Worm (Caenorhabditis elegans): ENCODE data around the gene T01E8.8.
A peak's percentile ranks its signal among the peaks of the same experiment; 100 is the strongest.

The T01E8.8 gene

ce11 chrII:10200759-10201158, 30.3 kb upstream of the T01E8.8 start, which contains the start of gene arv-1:
Gene arv-1 (minus strand): TSS chrII:10200823.
- TF ChIP-seq sptf-1 (tag; optimal IDR thresholded peaks at IDR 0.05) (peak; percentile 44), mep-1 (tag; optimal IDR thresholded peaks at IDR 0.05) (no peak), lsy-2 (tag; optimal IDR thresholded peaks at IDR 0.05) (peak; percentile 55), ces-1 (GFP tag; optimal IDR thresholded peaks at IDR 0.05) (peak; percentile 85)

- peak; percentile 20 for TF ChIP-seq ceh-83 (GFP tag; optimal IDR thresholded peaks at IDR 0.05)
- peak; percentile 52 for TF ChIP-seq mls-2 (tag; optimal IDR thresholded peaks at IDR 0.05)
- peak; percentile 64 for TF ChIP-seq sptf-1 (tag; optimal IDR thresholded peaks at IDR 0.05)
- TF ChIP-seq snpc-4 (tag; optimal IDR thresholded peaks at IDR 0.05), result no peak
- TF ChIP-seq zip-8 (tag; optimal IDR thresholded peaks at IDR 0.05), result peak; percentile 71
- TF ChIP-seq nhr-76 (tag; optimal IDR thresholded peaks at IDR 0.05), result no peak
- no peak for TF ChIP-seq elt-3 (tag; optimal IDR thresholded peaks at IDR 0.05)
- TF ChIP-seq drap-1 (GFP tag; optimal IDR thresholded peaks at IDR 0.05), result peak; percentile 62
- TF ChIP-seq blmp-1 (tag; optimal IDR thresholded peaks at IDR 0.05), result no peak
- no peak for TF ChIP-seq elt-1 (tag; optimal IDR thresholded peaks at IDR 0.05; ENCODE audit: borderline replicate concordance, insufficient read depth)
- TF ChIP-seq cnd-1 (tag; optimal IDR thresholded peaks at IDR 0.05), result no peak
- TF ChIP-seq lin-13 (tag; optimal IDR thresholded peaks at IDR 0.05), result no peak
- peak; percentile 67 for TF ChIP-seq unc-120 (tag; optimal IDR thresholded peaks at IDR 0.05; ENCODE audit: poor library complexity, severe bottlenecking)
- TF ChIP-seq M03D4.4 (tag; optimal IDR thresholded peaks at IDR 0.05), result peak; percentile 33
- TF ChIP-seq lsy-2 (tag; optimal IDR thresholded peaks at IDR 0.05), result no peak
- no peak for TF ChIP-seq flh-1 (GFP tag; optimal IDR thresholded peaks at IDR 0.05)
- no peak for TF ChIP-seq nhr-12 (tag; optimal IDR thresholded peaks at IDR 0.05)
- TF ChIP-seq ces-1 (GFP tag; optimal IDR thresholded peaks at IDR 0.05), result peak; percentile 59
- peak; percentile 68 for TF ChIP-seq pha-4 (tag; optimal IDR thresholded peaks at IDR 0.05)
- peak; percentile 37 for TF ChIP-seq mep-1 (tag; optimal IDR thresholded peaks at IDR 0.05)
- TF ChIP-seq unc-62 (GFP tag; optimal IDR thresholded peaks at IDR 0.05), result peak; percentile 29
- TF ChIP-seq ztf-11 (tag; optimal IDR thresholded peaks at IDR 0.05), result no peak
- peak; percentile 32 for TF ChIP-seq hlh-1 (tag; optimal IDR thresholded peaks at IDR 0.05)
- TF ChIP-seq tbx-8 (GFP tag; optimal IDR thresholded peaks at IDR 0.05), result no peak
- TF ChIP-seq nhr-2 (tag; optimal IDR thresholded peaks at IDR 0.05), result no peak
Measured at ce11 chrII:10202275-10202674, 28.8 kb upstream of the T01E8.8 start.

- no peak for TF ChIP-seq mep-1 (tag; optimal IDR thresholded peaks at IDR 0.05)
- TF ChIP-seq elt-1 (tag; optimal IDR thresholded peaks at IDR 0.05; ENCODE audit: borderline replicate concordance, insufficient read depth), result no peak
- no peak for TF ChIP-seq tbx-8 (GFP tag; optimal IDR thresholded peaks at IDR 0.05)
- TF ChIP-seq ces-1 (GFP tag; optimal IDR thresholded peaks at IDR 0.05), result no peak
- no peak for TF ChIP-seq ceh-83 (GFP tag; optimal IDR thresholded peaks at IDR 0.05)
- no peak for TF ChIP-seq blmp-1 (tag; optimal IDR thresholded peaks at IDR 0.05)
- TF ChIP-seq lin-13 (tag; optimal IDR thresholded peaks at IDR 0.05), result no peak
- TF ChIP-seq nhr-28 (tag; optimal IDR thresholded peaks at IDR 0.05), result no peak
- TF ChIP-seq nhr-76 (tag; optimal IDR thresholded peaks at IDR 0.05), result no peak
- no peak for TF ChIP-seq flh-1 (GFP tag; optimal IDR thresholded peaks at IDR 0.05)
- no peak for TF ChIP-seq cnd-1 (tag; optimal IDR thresholded peaks at IDR 0.05)
- TF ChIP-seq mls-2 (tag; optimal IDR thresholded peaks at IDR 0.05), result no peak
- TF ChIP-seq lin-32 (GFP tag; optimal IDR thresholded peaks at IDR 0.05), result no peak
- TF ChIP-seq ceh-43 (GFP tag; optimal IDR thresholded peaks at IDR 0.05), result no peak
- TF ChIP-seq unc-62 (GFP tag; optimal IDR thresholded peaks at IDR 0.05), result peak; percentile 28
- TF ChIP-seq mab-5 (tag; optimal IDR thresholded peaks at IDR 0.05), result peak; percentile 23
Measured at ce11 chrII:10203067-10203466, 28.0 kb upstream of the T01E8.8 start.

ce11 chrII:10203765-10204164, 27.3 kb upstream of the T01E8.8 start:
- TF ChIP-seq M03D4.4 (tag; optimal IDR thresholded peaks at IDR 0.05) (no peak), nhr-2 (tag; optimal IDR thresholded peaks at IDR 0.05) (no peak), unc-120 (tag; optimal IDR thresholded peaks at IDR 0.05; ENCODE audit: poor library complexity, severe bottlenecking) (no peak), cnd-1 (tag; optimal IDR thresholded peaks at IDR 0.05) (no peak), zip-8 (tag; optimal IDR thresholded peaks at IDR 0.05) (no peak), elt-1 (tag; optimal IDR thresholded peaks at IDR 0.05; ENCODE audit: borderline replicate concordance, insufficient read depth) (no peak), nhr-237 (tag; optimal IDR thresholded peaks at IDR 0.05) (peak; percentile 34), blmp-1 (tag; optimal IDR thresholded peaks at IDR 0.05) (peak; percentile 13), pha-4 (tag; optimal IDR thresholded peaks at IDR 0.05) (peak; percentile 68), ceh-83 (GFP tag; optimal IDR thresholded peaks at IDR 0.05) (no peak), lin-32 (GFP tag; optimal IDR thresholded peaks at IDR 0.05) (no peak), ham-2 (GFP tag; optimal IDR thresholded peaks at IDR 0.05) (peak; percentile 67), unc-62 (GFP tag; optimal IDR thresholded peaks at IDR 0.05) (no peak), sptf-1 (tag; optimal IDR thresholded peaks at IDR 0.05) (no peak), bed-3 (GFP tag; optimal IDR thresholded peaks at IDR 0.05) (no peak), ces-1 (GFP tag; optimal IDR thresholded peaks at IDR 0.05) (no peak), unc-39 (tag; optimal IDR thresholded peaks at IDR 0.05) (no peak)

Measured in whole organism, mixed stage, embryonic.